Worm (Caenorhabditis elegans) whole organism, L4/young adult: ENCODE measurements around the gene EEED8.13.

Experiments
- W03F9.2 ChIP-seq: fragments of 150-350 bp; optimal IDR thresholded peaks from 2 replicates; lab custom pipeline; 2014; ENCODE audit warnings: missing biosample characterization, missing genetic modification characterization
- him-1 ChIP-seq: sonication (generic microtip); optimal IDR thresholded peaks from 2 replicates; lab custom pipeline; 2016; ENCODE audit warnings: missing genotype, missing genetic modification reagents, missing genetic modification characterization, missing compliant biosample characterization

DNA sequence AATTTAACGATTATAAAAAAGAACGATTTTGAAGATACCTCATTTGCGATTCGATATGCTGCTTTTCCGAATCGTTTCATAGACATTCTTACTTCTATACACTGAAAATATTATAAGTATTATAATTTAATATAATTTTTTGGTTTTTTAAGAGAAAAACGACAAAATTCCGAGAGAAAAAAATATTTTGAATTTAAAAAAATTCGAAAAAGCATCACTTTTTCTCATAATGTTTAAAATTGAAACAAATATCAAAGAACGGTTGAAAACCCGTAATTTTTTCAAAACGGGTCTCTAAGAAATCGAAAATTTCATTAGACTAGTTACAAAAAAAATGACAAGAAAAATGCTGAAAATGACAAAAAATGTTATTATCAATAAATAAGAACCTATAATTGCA, 16.8 kb downstream of the EEED8.13 start, which contains the start of gene pink-1:
- TF ChIP-seq him-1 (tag; lab: Kevin White, UChicago), result no peak
- TF ChIP-seq W03F9.2, result no peak
